Fruit fly (Drosophila melanogaster): ENCODE measurements around the gene CG15731.

Gene CG15731

DNA sequence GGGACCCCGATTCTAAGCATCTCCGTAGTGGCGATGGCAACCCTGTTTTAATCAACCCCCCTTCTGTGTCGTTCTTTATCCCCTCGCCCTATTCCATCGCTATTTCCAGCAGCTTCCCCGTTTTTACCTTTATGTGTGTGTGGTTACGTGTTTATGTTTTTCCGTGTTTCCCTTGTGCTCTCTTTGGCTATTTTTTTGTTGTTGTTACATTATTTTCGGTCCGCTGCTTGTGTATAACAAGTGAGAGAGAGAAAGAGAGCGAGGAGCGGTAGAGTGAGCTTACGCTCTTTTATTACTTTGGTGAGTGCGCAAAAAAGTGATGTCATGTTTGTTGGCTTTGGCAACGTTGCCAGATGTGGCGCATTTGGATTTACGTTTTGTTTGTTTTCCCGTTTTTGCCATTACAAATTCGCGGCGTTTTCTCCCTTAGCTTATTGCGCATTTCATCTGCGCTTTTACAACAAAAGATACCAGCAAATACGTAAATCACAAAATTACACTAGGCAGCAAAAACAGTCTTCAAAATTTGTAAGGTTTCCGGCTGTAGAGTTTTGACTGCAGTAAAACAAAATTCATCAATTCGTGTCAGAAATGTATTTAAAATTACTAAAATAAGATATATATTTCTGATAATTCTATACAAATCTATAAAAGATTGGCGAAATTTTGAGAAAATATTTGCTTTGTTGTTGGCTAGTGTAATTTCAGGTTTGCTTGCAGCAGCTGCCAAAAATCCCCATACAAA is 12.8 kb upstream of the CG15731 start (continued):
- no peak for TF ChIP-seq CG6791 (GFP tag; IDR thresholded peaks at IDR 0.05; ENCODE audit: partially characterized antibody)
- peak; percentile 74 for TF ChIP-seq wdn (GFP tag; IDR thresholded peaks at IDR 0.05)
- no peak for TF ChIP-seq en (GFP tag; optimal IDR thresholded peaks at IDR 0.05)
- TF ChIP-seq Eip74EF (GFP tag; optimal IDR thresholded peaks at IDR 0.05) = peak in 1 of 2 experiments; percentile 10
- TF ChIP-seq bsh (GFP tag; optimal IDR thresholded peaks at IDR 0.05) = peak in 1 of 2 experiments; percentile 58
- peak; percentile 75 for TF ChIP-seq Atf6 (GFP tag; IDR thresholded peaks at IDR 0.05)
- TF ChIP-seq CG17359 (tag; optimal IDR thresholded peaks at IDR 0.05) = peak; percentile 59
- peak; percentile 47 for TF ChIP-seq CG12391 (tag; optimal IDR thresholded peaks at IDR 0.05)
- TF ChIP-seq CG12769 (tag; optimal IDR thresholded peaks at IDR 0.05) = peak; percentile 69
- no peak for TF ChIP-seq CG13894 (tag; optimal IDR thresholded peaks at IDR 0.05)
- TF ChIP-seq CG18262 (tag; optimal IDR thresholded peaks at IDR 0.05) = peak; percentile 59
- no peak for TF ChIP-seq HmgZ (tag; optimal IDR thresholded peaks at IDR 0.05)
- TF ChIP-seq bab2 (GFP tag; optimal IDR thresholded peaks at IDR 0.05) = no peak
- 0 out of 3 replicates have a peak, but pooled peaks have one; percentile 17 for TF ChIP-seq croc (GFP tag; conservative IDR thresholded peaks at IDR 0.05)
- TF ChIP-seq CG8359 (GFP tag; optimal IDR thresholded peaks at IDR 0.05; ENCODE audit: borderline replicate concordance) = peak; percentile 29
- TF ChIP-seq aop (GFP tag; IDR thresholded peaks at IDR 0.05) = no peak
- no peak for TF ChIP-seq vnd (GFP tag; IDR thresholded peaks at IDR 0.05; ENCODE audit: partially characterized antibody)
- peak; percentile 60 for TF ChIP-seq CG13296 (GFP tag; optimal IDR thresholded peaks at IDR 0.05)
- no peak for TF ChIP-seq CG16815 (GFP tag; optimal IDR thresholded peaks at IDR 0.05)
- no peak for TF ChIP-seq sim (GFP tag; IDR thresholded peaks at IDR 0.05)
- TF ChIP-seq ems (GFP tag; optimal IDR thresholded peaks at IDR 0.05) = no peak
- peak; percentile 32 for TF ChIP-seq lilli (GFP tag; optimal IDR thresholded peaks at IDR 0.05)
- TF ChIP-seq CG10979 (tag; optimal IDR thresholded peaks at IDR 0.05) = no peak
- TF ChIP-seq CG15696 (tag; optimal IDR thresholded peaks at IDR 0.05) = no peak
- no peak for TF ChIP-seq ac (GFP tag; optimal IDR thresholded peaks at IDR 0.05)
- no peak for TF ChIP-seq sima (GFP tag; optimal IDR thresholded peaks at IDR 0.05)
- TF ChIP-seq Hr3 (GFP tag; optimal IDR thresholded peaks at IDR 0.05) = peak; percentile 23
- no peak for TF ChIP-seq gfzf (GFP tag; optimal IDR thresholded peaks at IDR 0.05)
- TF ChIP-seq CG1603 (tag; optimal IDR thresholded peaks at IDR 0.05) = peak; percentile 16
- TF ChIP-seq CG14441 (GFP tag; IDR thresholded peaks at IDR 0.05) = peak; percentile 70
- peak; percentile 73 for TF ChIP-seq dysf (GFP tag; IDR thresholded peaks at IDR 0.05)
- TF ChIP-seq CG11723 (GFP tag; optimal IDR thresholded peaks at IDR 0.05) = peak; percentile 29
- TF ChIP-seq cas (GFP tag; IDR thresholded peaks at IDR 0.05) = no peak
- peak; percentile 70; the same call in 2 of the 3 replicates for TF ChIP-seq CG2889 (GFP tag; IDR thresholded peaks at IDR 0.05)
- TF ChIP-seq Dek (tag; optimal IDR thresholded peaks at IDR 0.05) = peak; percentile 27
- TF ChIP-seq tgo (GFP tag; IDR thresholded peaks at IDR 0.05) = peak; percentile 76
- peak; percentile 52 for TF ChIP-seq BtbVII (GFP tag; optimal IDR thresholded peaks at IDR 0.05)
- TF ChIP-seq maf-S (GFP tag; optimal IDR thresholded peaks at IDR 0.05) = no peak
- no peak for TF ChIP-seq CG12744 (GFP tag; optimal IDR thresholded peaks at IDR 0.05)
- peak; percentile 54; the same call in 1 of the 2 replicates for TF ChIP-seq Adf1 (GFP tag; IDR thresholded peaks at IDR 0.05)
- TF ChIP-seq H2.0 (GFP tag; IDR thresholded peaks at IDR 0.05) = peak; percentile 60
- TF ChIP-seq her (GFP tag; optimal IDR thresholded peaks at IDR 0.05) = no peak
- TF ChIP-seq CG6683 (GFP tag; optimal IDR thresholded peaks at IDR 0.05) = peak; percentile 24
- peak; percentile 64 for TF ChIP-seq E2f1 (GFP tag; IDR thresholded peaks at IDR 0.05)
- peak; percentile 29 for TF ChIP-seq tio (GFP tag; optimal IDR thresholded peaks at IDR 0.05)
- peak; percentile 47; the same call in 1 of the 2 replicates for TF ChIP-seq CG17612 (GFP tag; IDR thresholded peaks at IDR 0.05)
- peak; percentile 47 for TF ChIP-seq CG31224 (GFP tag; IDR thresholded peaks at IDR 0.05)
- TF ChIP-seq lab (GFP tag; optimal IDR thresholded peaks at IDR 0.05) = peak; percentile 69
- peak; percentile 27; the same call in 1 of the 3 replicates for TF ChIP-seq CG11093 (GFP tag; IDR thresholded peaks at IDR 0.05)
